Worm (Caenorhabditis elegans) whole organism, late embryonic: ENCODE data around the gene T16G12.12.

Experiments used
- dmd-4 ChIP-seq: sonication (generic microtip); optimal IDR thresholded peaks from 2 replicates; lab custom pipeline; 2016; ENCODE audit warnings: borderline replicate concordance, missing genetic modification characterization, missing compliant biosample characterization
- hlh-30 ChIP-seq: sonication (generic microtip); optimal IDR thresholded peaks from 2 replicates; lab custom pipeline; 2017; ENCODE audit warnings: antibody characterized with exemption, missing genetic modification characterization, missing compliant biosample characterization; ENCODE audit not compliant: insufficient read depth
- nhr-11 ChIP-seq: fragments of 150-350 bp; optimal IDR thresholded peaks from 2 replicates; lab custom pipeline; 2014; ENCODE audit warnings: missing biosample characterization, missing genetic modification characterization
- pha-4 ChIP-seq: fragments of 150-350 bp; optimal IDR thresholded peaks from 2 replicates; lab custom pipeline; 2018; ENCODE audit warnings: missing biosample characterization, missing genetic modification reagents, missing genetic modification characterization
- pqm-1 ChIP-seq: sonication (generic microtip); optimal IDR thresholded peaks from 2 replicates; lab custom pipeline; 2016; ENCODE audit warnings: missing genetic modification characterization, missing compliant biosample characterization
- rnt-1 ChIP-seq: sonication (generic microtip); optimal IDR thresholded peaks from 2 replicates; lab custom pipeline; 2016; ENCODE audit warnings: missing genetic modification characterization, missing compliant biosample characterization

DNA sequence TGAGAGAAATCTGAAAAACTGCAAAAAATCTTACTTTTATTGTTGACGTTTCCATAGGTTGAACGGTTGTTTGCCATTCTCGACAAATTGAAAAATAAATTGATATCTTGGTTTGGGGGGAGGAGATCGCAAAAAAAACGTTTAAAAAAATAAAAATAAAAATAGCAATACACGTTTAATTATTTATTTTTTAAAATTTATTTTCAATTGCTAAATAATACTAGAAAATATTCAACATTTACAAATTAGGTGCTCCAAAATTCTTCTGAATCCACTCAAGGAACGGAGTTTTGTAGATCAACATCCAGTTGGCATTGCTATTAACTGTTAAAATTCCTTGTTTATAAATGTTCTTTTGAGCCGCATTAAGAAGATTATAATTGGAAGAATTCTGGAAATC, 13.4 kb upstream of the T16G12.12 start, which contains the start of gene T16G12.7:
- no peak for TF ChIP-seq nhr-11 (tag; lab: Kevin White, UChicago)
- TF ChIP-seq dmd-4 (tag; lab: Kevin White, UChicago), result no peak
- TF ChIP-seq pqm-1 (tag; lab: Kevin White, UChicago), result no peak
- no peak for TF ChIP-seq rnt-1
- TF ChIP-seq hlh-30, result no peak
- TF ChIP-seq pha-4 (tag; lab: Kevin White, UChicago), result no peak
